Fruit fly (Drosophila melanogaster) whole organism, pupa: ENCODE data around the gene LIMK1.

ENCODE experiments used
- CG10348 ChIP-seq: fragments of 200-800 bp; sonication (Bioruptor generic); IDR thresholded peaks from 2 replicates; pipeline ENCODE4 v1.3.6; 2022; ENCODE audit warnings: missing biosample characterization, missing genetic modification characterization
- CG12605 ChIP-seq: fragments of 200-800 bp; sonication (Bioruptor generic); IDR thresholded peaks from 2 replicates; pipeline ENCODE4 v1.3.6; 2022; ENCODE audit warnings: missing biosample characterization, missing genetic modification characterization
- CG13204 ChIP-seq: fragments of 200-800 bp; sonication (Bioruptor generic); optimal IDR thresholded peaks from 2 replicates; lab custom pipeline; 2018; ENCODE audit warnings: missing biosample characterization, mild to moderate bottlenecking, missing genetic modification characterization, moderate library complexity
- CG14655 ChIP-seq: fragments of 200-800 bp; sonication (Bioruptor generic); optimal IDR thresholded peaks from 3 replicates; lab custom pipeline; 2017; ENCODE audit warnings: mild to moderate bottlenecking, missing biosample characterization, missing genetic modification reagents, missing genetic modification characterization
- CG15710 ChIP-seq: fragments of 200-800 bp; sonication (Bioruptor generic); optimal IDR thresholded peaks from 2 replicates; lab custom pipeline; 2018; ENCODE audit warnings: missing biosample characterization, mild to moderate bottlenecking, missing genetic modification characterization, moderate library complexity
- CG17806 ChIP-seq: fragments of 200-800 bp; sonication (Bioruptor generic); optimal IDR thresholded peaks from 2 replicates; lab custom pipeline; 2018; ENCODE audit warnings: missing biosample characterization, mild to moderate bottlenecking, missing genetic modification characterization, moderate library complexity
- CG32121 ChIP-seq: fragments of 200-800 bp; sonication (Bioruptor generic); IDR thresholded peaks from 2 replicates; pipeline ENCODE4 v1.3.6; 2022; ENCODE audit warnings: missing biosample characterization, missing genetic modification characterization
- CG34367 ChIP-seq: fragments of 200-800 bp; sonication (Bioruptor generic); optimal IDR thresholded peaks from 2 replicates; lab custom pipeline; 2018; ENCODE audit warnings: missing biosample characterization, mild to moderate bottlenecking, missing genetic modification characterization
- CG4496 ChIP-seq: fragments of 200-800 bp; sonication (Bioruptor generic); IDR thresholded peaks from 3 replicates; pipeline ENCODE4 v1.3.6; 2022; ENCODE audit warnings: missing biosample characterization, missing genetic modification characterization
- CG8159 ChIP-seq: fragments of 200-800 bp; sonication (Bioruptor generic); optimal IDR thresholded peaks from 3 replicates; lab custom pipeline; 2018; ENCODE audit warnings: missing biosample characterization, mild to moderate bottlenecking, missing genetic modification characterization, moderate library complexity
- CG8301 ChIP-seq: fragments of 200-800 bp; sonication (Bioruptor generic); optimal IDR thresholded peaks from 2 replicates; lab custom pipeline; 2018; ENCODE audit warnings: missing biosample characterization, mild to moderate bottlenecking, missing genetic modification characterization
- CG9948 ChIP-seq: fragments of 200-800 bp; sonication (Bioruptor generic); optimal IDR thresholded peaks from 2 replicates; lab custom pipeline; 2018; ENCODE audit warnings: missing biosample characterization, mild to moderate bottlenecking, missing genetic modification characterization, moderate library complexity
- D1 ChIP-seq: fragments of 200-800 bp; sonication (Bioruptor generic); optimal IDR thresholded peaks from 2 replicates; lab custom pipeline; 2018; ENCODE audit warnings: missing biosample characterization, mild to moderate bottlenecking, missing genetic modification characterization, moderate library complexity
- EcR ChIP-seq: fragments of 200-800 bp; sonication (Bioruptor generic); optimal IDR thresholded peaks from 3 replicates; lab custom pipeline; 2019; ENCODE audit warnings: missing biosample characterization, missing genetic modification characterization, mild to moderate bottlenecking, moderate library complexity, missing genetic modification reagents
- Ets98B ChIP-seq: fragments of 200-800 bp; sonication (Bioruptor generic); IDR thresholded peaks from 2 replicates; pipeline ENCODE4 v1.3.6; 2022; ENCODE audit warnings: missing biosample characterization, missing genetic modification characterization
- Pif1A ChIP-seq: fragments of 200-800 bp; sonication (Bioruptor generic); optimal IDR thresholded peaks from 3 replicates; lab custom pipeline; 2016; ENCODE audit warnings: missing biosample characterization, missing genetic modification characterization
- Pif1B ChIP-seq: fragments of 200-800 bp; sonication (Bioruptor generic); optimal IDR thresholded peaks from 3 replicates; lab custom pipeline; 2016; ENCODE audit warnings: missing biosample characterization, missing genetic modification characterization
- Snoo ChIP-seq: fragments of 200-800 bp; sonication (Bioruptor generic); optimal IDR thresholded peaks from 3 replicates; lab custom pipeline; 2017; ENCODE audit warnings: missing biosample characterization, mild to moderate bottlenecking, missing genetic modification characterization, inconsistent platforms
- fd96Ca ChIP-seq: fragments of 200-800 bp; sonication (Bioruptor generic); IDR thresholded peaks from 3 replicates; pipeline ENCODE4 v1.3.6; 2022; ENCODE audit warnings: missing biosample characterization, missing genetic modification characterization
- gl ChIP-seq: fragments of 200-800 bp; sonication (Bioruptor generic); optimal IDR thresholded peaks from 2 replicates; lab custom pipeline; 2018; ENCODE audit warnings: missing biosample characterization, mild to moderate bottlenecking, missing genetic modification characterization
- rn ChIP-seq: fragments of 200-800 bp; sonication (Bioruptor generic); IDR thresholded peaks from 2 replicates; pipeline ENCODE4 v1.3.6; 2022; ENCODE audit warnings: missing biosample characterization, missing genetic modification characterization

Gene LIMK1

DNA sequence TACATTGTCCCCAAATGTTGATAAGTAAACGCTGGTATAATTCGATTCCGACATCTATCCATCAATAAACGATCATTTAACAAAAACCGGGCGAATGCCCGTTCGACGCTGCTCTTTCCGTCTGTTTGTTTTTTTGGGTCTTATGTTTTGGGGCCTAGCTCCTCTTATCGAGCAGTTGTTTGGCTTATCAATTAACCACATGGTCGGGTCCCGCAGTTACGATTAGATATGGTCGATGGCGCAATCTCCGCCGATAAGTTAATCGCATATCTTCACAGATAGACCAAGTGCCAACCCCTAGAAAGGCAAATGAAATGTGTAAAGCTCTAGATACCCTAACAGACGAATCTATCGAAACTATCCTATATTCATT is 13.7 kb downstream of the LIMK1 start:
- TF ChIP-seq CG34367 (tag; lab: Kevin White, UChicago) (no peak), Pif1A (GFP tag; lab: Kevin White, UChicago) (no peak), CG4496 (GFP tag; lab: Robert Waterston, UW) (no peak)

DNA sequence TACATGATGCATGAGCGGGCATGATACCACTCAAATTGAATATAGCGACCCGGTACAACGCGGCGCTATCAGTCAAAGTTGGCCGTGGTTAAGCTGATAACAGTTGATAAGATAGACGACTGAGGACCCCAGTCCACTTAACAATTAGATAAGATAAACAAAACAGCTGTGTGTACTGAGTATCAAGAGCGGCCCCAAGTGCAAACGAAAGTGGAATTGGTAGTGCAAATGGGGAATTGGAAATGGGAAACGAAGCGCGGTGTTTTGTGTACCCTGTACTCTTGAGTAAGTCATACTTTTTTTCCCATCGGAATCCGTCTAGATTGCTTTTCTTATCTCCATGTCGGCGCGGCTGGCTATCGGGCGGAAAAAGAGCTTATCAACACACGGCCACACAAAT is 14.3 kb downstream of the LIMK1 start:
- TF ChIP-seq EcR (peak; percentile 62), gl (no peak)

DNA sequence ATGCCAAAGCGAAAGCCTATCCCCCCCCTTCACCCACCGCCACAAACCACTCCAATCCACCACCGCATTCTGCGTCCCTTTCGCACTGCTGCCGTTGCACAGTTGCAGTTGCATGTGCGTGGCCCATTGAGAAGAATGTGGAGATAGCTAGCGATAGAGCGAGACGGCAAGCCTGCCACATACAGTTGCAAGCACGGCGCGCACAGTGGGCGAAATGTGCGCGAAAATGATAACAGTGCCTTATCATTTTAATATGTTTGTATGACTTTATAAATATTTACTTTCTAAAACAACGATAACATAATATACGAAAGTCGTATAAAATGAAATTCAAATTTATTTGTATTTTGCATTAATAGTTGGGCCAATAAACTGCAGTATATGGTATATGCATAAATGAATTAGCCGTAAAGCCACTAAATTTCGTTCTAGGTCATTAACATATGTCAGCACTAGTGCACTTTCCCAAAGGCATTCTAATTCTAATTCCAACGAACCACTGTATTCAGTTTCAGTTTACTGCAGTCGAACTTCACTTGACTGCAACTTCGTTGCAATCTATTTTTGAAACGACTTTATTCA is 16.1 kb downstream of the LIMK1 start:
- peak; percentile 91 for TF ChIP-seq CG4496 (GFP tag; lab: Robert Waterston, UW)
- peak; percentile 86 for TF ChIP-seq CG34367 (tag; lab: Kevin White, UChicago)
- TF ChIP-seq fd96Ca (GFP tag; lab: Robert Waterston, UW) = peak; percentile 85
- peak; percentile 92 for TF ChIP-seq CG9948
- TF ChIP-seq EcR = peak; percentile 12
- peak; percentile 93 for TF ChIP-seq CG8301
- TF ChIP-seq Pif1A (GFP tag; lab: Kevin White, UChicago) = peak; percentile 92
- peak; percentile 61; the same call in 1 of the 2 replicates for TF ChIP-seq CG12605 (GFP tag; lab: Robert Waterston, UW)
- TF ChIP-seq CG14655 (GFP tag; lab: Kevin White, UChicago) = peak; percentile 96
- TF ChIP-seq D1 (tag; lab: Kevin White, UChicago) = peak; percentile 79
- peak; percentile 69 for TF ChIP-seq Snoo
- peak; percentile 62 for TF ChIP-seq CG13204 (GFP tag; lab: Kevin White, UChicago)
- TF ChIP-seq Pif1B = peak; percentile 87
- peak; percentile 77 for TF ChIP-seq Ets98B (GFP tag; lab: Robert Waterston, UW)
- TF ChIP-seq CG8159 (tag; lab: Kevin White, UChicago) = peak; percentile 88
- TF ChIP-seq rn (GFP tag; lab: Robert Waterston, UW) = peak; percentile 72; the same call in 1 of the 2 replicates
- TF ChIP-seq CG17806 = peak; percentile 86
- peak; percentile 41; the same call in 1 of the 2 replicates for TF ChIP-seq CG10348
- peak; percentile 87 for TF ChIP-seq CG32121 (GFP tag; lab: Robert Waterston, UW)
- TF ChIP-seq CG15710 (tag; lab: Kevin White, UChicago) = peak; percentile 82
- TF ChIP-seq gl = peak; percentile 39

DNA sequence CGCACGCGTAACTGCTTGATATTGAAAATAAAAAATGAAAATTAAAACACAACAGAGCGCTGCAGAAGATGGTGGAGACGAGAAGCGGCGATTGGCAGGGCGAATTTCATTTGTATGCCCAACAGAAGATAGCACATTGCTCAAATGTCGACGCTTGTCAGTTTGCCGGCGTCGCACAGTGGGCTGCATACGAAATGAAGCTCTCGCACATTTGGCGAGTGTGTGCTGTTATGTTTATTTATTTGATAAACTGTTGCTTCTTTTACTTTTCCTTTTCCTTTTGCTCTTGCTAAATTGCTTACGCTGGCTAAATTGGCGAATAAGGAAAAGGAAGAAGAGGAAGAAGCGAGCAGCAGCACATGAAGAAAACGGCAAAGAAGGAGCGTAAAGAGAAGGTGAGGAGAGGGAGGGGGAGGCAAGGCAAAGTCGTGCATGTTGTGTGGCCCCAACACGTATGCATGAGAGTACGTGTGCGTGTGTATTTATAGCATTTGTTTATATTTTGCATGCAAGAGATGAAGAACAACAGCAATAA is 16.6 kb downstream of the LIMK1 start:
- TF ChIP-seq gl (no peak), CG17806 (peak; percentile 3), CG8159 (tag; lab: Kevin White, UChicago) (peak; percentile 39), Ets98B (GFP tag; lab: Robert Waterston, UW) (peak; percentile 7; the same call in 1 of the 2 replicates), CG9948 (peak; percentile 40), CG8301 (peak; percentile 14), EcR (no peak), fd96Ca (GFP tag; lab: Robert Waterston, UW) (peak; percentile 45; the same call in 1 of the 3 replicates)

DNA sequence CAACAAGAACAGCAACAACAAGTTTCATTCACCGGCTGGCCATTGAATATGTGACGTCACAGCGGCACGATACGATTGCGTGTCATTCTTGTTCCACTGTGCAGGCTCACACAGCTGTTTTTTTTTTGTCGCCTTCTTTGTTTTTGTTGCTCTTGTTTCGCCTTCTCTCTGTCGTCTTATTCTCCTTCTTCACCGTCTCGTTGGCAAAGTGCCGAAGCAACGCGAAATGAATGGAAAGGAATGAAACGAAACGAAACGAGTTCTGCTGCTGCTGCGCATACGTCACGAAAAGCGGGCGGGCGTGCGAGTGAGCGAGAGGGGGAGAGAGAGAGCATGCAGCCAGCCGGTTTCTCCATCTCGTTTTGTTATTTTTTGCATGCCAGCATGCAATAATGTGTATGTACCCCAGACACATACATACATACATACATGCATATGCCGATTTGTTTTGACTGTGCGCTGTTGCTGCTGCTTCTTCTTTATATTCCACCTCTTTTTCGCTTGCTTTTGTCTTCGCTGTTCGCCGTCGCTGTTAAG is 17.3 kb downstream of the LIMK1 start:
- TF ChIP-seq D1 (tag; lab: Kevin White, UChicago) = peak; percentile 61
- TF ChIP-seq Snoo = peak; percentile 78
- peak; percentile 76 for TF ChIP-seq rn (GFP tag; lab: Robert Waterston, UW)
- peak; percentile 81 for TF ChIP-seq CG8301
- peak; percentile 85 for TF ChIP-seq CG8159 (tag; lab: Kevin White, UChicago)
- peak; percentile 91 for TF ChIP-seq fd96Ca (GFP tag; lab: Robert Waterston, UW)
- TF ChIP-seq CG9948 = peak; percentile 82
- peak; percentile 89 for TF ChIP-seq Pif1A (GFP tag; lab: Kevin White, UChicago)
- peak; percentile 88 for TF ChIP-seq CG15710 (tag; lab: Kevin White, UChicago)
- no peak for TF ChIP-seq CG10348
- TF ChIP-seq Ets98B (GFP tag; lab: Robert Waterston, UW) = peak; percentile 91
- TF ChIP-seq CG14655 (GFP tag; lab: Kevin White, UChicago) = peak; percentile 87
- TF ChIP-seq CG13204 (GFP tag; lab: Kevin White, UChicago) = peak; percentile 95
- TF ChIP-seq CG17806 = peak; percentile 82
- peak; percentile 93 for TF ChIP-seq CG34367 (tag; lab: Kevin White, UChicago)
- TF ChIP-seq CG32121 (GFP tag; lab: Robert Waterston, UW) = peak; percentile 91
- TF ChIP-seq EcR = peak; percentile 85
- peak; percentile 96 for TF ChIP-seq CG12605 (GFP tag; lab: Robert Waterston, UW)
- peak; percentile 98 for TF ChIP-seq gl
- peak; percentile 92 for TF ChIP-seq Pif1B
- peak; percentile 95 for TF ChIP-seq CG4496 (GFP tag; lab: Robert Waterston, UW)

DNA sequence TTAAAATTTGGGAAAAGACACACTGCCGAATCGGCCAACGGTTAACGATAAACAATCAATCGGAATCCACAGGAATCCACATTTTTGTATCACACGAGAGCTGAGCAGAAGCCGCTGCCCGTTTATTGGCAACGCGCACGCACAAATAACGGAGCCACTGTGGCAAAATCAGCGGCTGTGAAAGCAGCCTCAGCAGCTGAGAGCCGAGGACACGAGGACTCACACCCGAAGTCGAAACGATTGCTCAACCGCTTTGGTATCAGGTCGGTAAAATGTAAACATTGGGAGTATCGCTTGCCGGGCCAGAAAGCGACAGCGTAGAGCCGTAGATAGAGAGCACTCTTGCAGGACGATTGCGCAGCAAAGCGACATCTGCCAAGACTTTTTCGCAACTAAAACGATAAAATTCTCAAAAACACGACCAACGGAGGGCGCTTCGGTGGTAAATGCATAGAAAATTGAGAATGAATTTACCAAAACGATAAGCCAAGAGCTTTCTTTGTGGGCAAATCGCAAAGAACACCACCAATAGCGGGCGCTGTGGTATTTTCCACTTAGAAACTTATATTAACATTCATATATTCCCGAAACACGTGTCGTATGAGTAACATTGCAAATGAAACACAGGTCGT is 23.6 kb downstream of the LIMK1 start, which contains the start of gene hwt:
Gene hwt, minus strand, starts transcription at position 161 of the 632 bp plus-strand sequence.
- TF ChIP-seq CG4496 (GFP tag; lab: Robert Waterston, UW) (no peak), CG10348 (no peak), CG32121 (GFP tag; lab: Robert Waterston, UW) (no peak), CG34367 (tag; lab: Kevin White, UChicago) (no peak), Pif1B (no peak), CG14655 (GFP tag; lab: Kevin White, UChicago) (no peak), gl (no peak), fd96Ca (GFP tag; lab: Robert Waterston, UW) (no peak), CG8301 (no peak), CG17806 (no peak), CG9948 (no peak), CG12605 (GFP tag; lab: Robert Waterston, UW) (no peak), EcR (no peak), Ets98B (GFP tag; lab: Robert Waterston, UW) (no peak), D1 (tag; lab: Kevin White, UChicago) (no peak), Pif1A (GFP tag; lab: Kevin White, UChicago) (no peak)
